Fruit fly (Drosophila melanogaster) whole organism: ENCODE data around the gene CG9784.

Experiments used
- Dll ChIP-seq: fragments of >200 bp; optimal IDR thresholded peaks from 2 replicates; lab custom pipeline; 2017
- EcR ChIP-seq, 2 experiments: fragments of >200 bp; optimal IDR thresholded peaks; 2 replicates each; lab custom pipeline; 2017; ENCODE audit warnings: missing biosample characterization in 2 of 2, missing genetic modification characterization in 2 of 2, missing genetic modification reagents in 2 of 2

DNA sequence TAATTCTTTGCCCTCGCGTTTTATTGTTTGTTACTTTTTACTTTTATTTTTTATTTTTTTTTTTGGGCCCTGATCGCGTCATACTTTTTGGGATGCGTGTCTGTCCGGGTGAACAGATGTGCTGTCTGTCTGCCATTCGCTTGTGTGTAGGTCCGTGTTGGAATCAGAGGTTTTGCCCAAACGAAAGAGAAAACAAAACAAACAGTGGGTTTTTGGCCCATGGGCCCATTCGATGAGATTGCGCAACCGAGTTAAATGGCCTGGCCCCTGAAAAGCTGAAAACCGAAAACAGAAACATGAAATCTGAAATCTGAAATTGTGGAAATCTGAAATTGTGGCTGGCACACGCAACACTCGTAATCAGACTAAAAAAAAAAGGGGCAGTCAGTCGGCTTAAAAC, 46.5 kb upstream of the CG9784 start:
- TF ChIP-seq EcR (GFP tag; optimal IDR thresholded peaks at IDR 0.05; lab: Kevin White, UChicago) (no peak), Dll (lab: Kevin White, UChicago) (no peak)
